Fruit fly (Drosophila melanogaster) whole organism, prepupa: ENCODE measurements around the gene CG42342.
A peak's percentile ranks its signal among the peaks of the same experiment; 100 is the strongest.

Source experiments
- Blimp-1 ChIP-seq: fragments of 200-800 bp; sonication (Bioruptor generic); optimal IDR thresholded peaks from 3 replicates; lab custom pipeline; 2017; ENCODE audit warnings: missing biosample characterization, missing genetic modification characterization, mild to moderate bottlenecking, moderate library complexity, missing genetic modification reagents
- CG10631 ChIP-seq: fragments of 200-800 bp; sonication (Bioruptor generic); optimal IDR thresholded peaks from 2 replicates; lab custom pipeline; 2016; ENCODE audit warnings: missing biosample characterization, missing genetic modification characterization
- CG10669 ChIP-seq: fragments of 200-800 bp; sonication (Bioruptor generic); optimal IDR thresholded peaks from 3 replicates; lab custom pipeline; 2018; ENCODE audit warnings: missing biosample characterization, mild to moderate bottlenecking, missing genetic modification characterization, moderate library complexity
- CG11902 ChIP-seq: fragments of 200-800 bp; sonication (Bioruptor generic); optimal IDR thresholded peaks from 3 replicates; lab custom pipeline; 2016; ENCODE audit warnings: missing biosample characterization, missing genetic modification characterization
- CG15336 ChIP-seq: fragments of 200-800 bp; sonication (Bioruptor generic); IDR thresholded peaks from 2 replicates; pipeline ENCODE4 v1.3.6; 2022; ENCODE audit warnings: missing biosample characterization, missing genetic modification characterization
- CG1621 ChIP-seq: fragments of 200-800 bp; sonication (Bioruptor generic); optimal IDR thresholded peaks from 3 replicates; lab custom pipeline; 2018; ENCODE audit warnings: missing biosample characterization, mild to moderate bottlenecking, missing genetic modification characterization
- CG31627 ChIP-seq: fragments of 200-800 bp; sonication (Bioruptor generic); optimal IDR thresholded peaks from 3 replicates; lab custom pipeline; 2016; ENCODE audit warnings: missing biosample characterization, missing genetic modification characterization
- CG32006 ChIP-seq: fragments of 200-800 bp; sonication (Bioruptor generic); optimal IDR thresholded peaks from 3 replicates; lab custom pipeline; 2017; ENCODE audit warnings: missing biosample characterization, mild to moderate bottlenecking, missing genetic modification characterization
- CG4318 ChIP-seq: fragments of 200-800 bp; sonication (Bioruptor generic); optimal IDR thresholded peaks from 3 replicates; lab custom pipeline; 2017; ENCODE audit warnings: missing biosample characterization, mild to moderate bottlenecking, missing genetic modification characterization
- CG6163 ChIP-seq: fragments of 200-800 bp; sonication (Bioruptor generic); IDR thresholded peaks from 3 replicates; pipeline ENCODE4 v1.3.6; 2022; ENCODE audit warnings: missing biosample characterization, missing genetic modification characterization
- CG6792 ChIP-seq: fragments of 200-800 bp; sonication (Bioruptor generic); optimal IDR thresholded peaks from 3 replicates; lab custom pipeline; 2016; ENCODE audit warnings: missing biosample characterization, missing genetic modification characterization
- CG6854 ChIP-seq: fragments of 200-800 bp; sonication (Bioruptor generic); optimal IDR thresholded peaks from 2 replicates; lab custom pipeline; 2017; ENCODE audit warnings: missing biosample characterization, mild to moderate bottlenecking, missing genetic modification characterization
- CG7368 ChIP-seq: fragments of 200-800 bp; sonication (Bioruptor generic); optimal IDR thresholded peaks from 3 replicates; lab custom pipeline; 2016; ENCODE audit warnings: missing biosample characterization, missing genetic modification characterization
- CG8119 ChIP-seq: fragments of 200-800 bp; sonication (Bioruptor generic); IDR thresholded peaks from 3 replicates; pipeline ENCODE4 v1.3.6; 2022; ENCODE audit warnings: missing biosample characterization, missing genetic modification characterization
- CG8319 ChIP-seq: fragments of 200-800 bp; sonication (Bioruptor generic); optimal IDR thresholded peaks from 3 replicates; lab custom pipeline; 2016; ENCODE audit warnings: missing biosample characterization, missing genetic modification characterization
- Eip78C ChIP-seq: fragments of 200-800 bp; sonication (Bioruptor generic); peaks from one replicate; lab custom pipeline; 2016; ENCODE audit warnings: missing biosample characterization, missing genetic modification characterization
- Eip93F ChIP-seq: fragments of 200-800 bp; sonication (Bioruptor generic); optimal IDR thresholded peaks from 2 replicates; lab custom pipeline; 2016; ENCODE audit warnings: missing biosample characterization, mild to moderate bottlenecking, missing genetic modification characterization
- Ets21C ChIP-seq: fragments of 200-800 bp; sonication (Bioruptor generic); optimal IDR thresholded peaks from 3 replicates; lab custom pipeline; 2016; ENCODE audit warnings: missing biosample characterization, missing genetic modification characterization
- Gug ChIP-seq: fragments of 200-800 bp; sonication (Bioruptor generic); IDR thresholded peaks from 2 replicates; pipeline ENCODE4 v1.3.6; 2022; ENCODE audit warnings: missing biosample characterization, missing genetic modification characterization
- Hr39 ChIP-seq: fragments of 200-800 bp; sonication (Bioruptor generic); optimal IDR thresholded peaks from 2 replicates; lab custom pipeline; 2016; ENCODE audit warnings: missing biosample characterization, missing genetic modification characterization
- Met ChIP-seq: fragments of 200-800 bp; sonication (Bioruptor generic); optimal IDR thresholded peaks from 3 replicates; lab custom pipeline; 2016; ENCODE audit warnings: missing biosample characterization, missing genetic modification characterization
- Smox ChIP-seq: fragments of 200-800 bp; sonication (Bioruptor generic); optimal IDR thresholded peaks from 3 replicates; lab custom pipeline; 2016; ENCODE audit warnings: missing biosample characterization, missing genetic modification characterization
- Sox102F ChIP-seq: fragments of 200-800 bp; sonication (Bioruptor generic); optimal IDR thresholded peaks from 2 replicates; lab custom pipeline; 2016; ENCODE audit warnings: missing biosample characterization, mild to moderate bottlenecking, missing genetic modification characterization
- Sox14 ChIP-seq: fragments of 200-800 bp; sonication (Bioruptor generic); optimal IDR thresholded peaks from 3 replicates; lab custom pipeline; 2016; ENCODE audit warnings: missing biosample characterization, missing genetic modification characterization
- achi ChIP-seq: fragments of 200-800 bp; sonication (Bioruptor generic); optimal IDR thresholded peaks from 3 replicates; lab custom pipeline; 2016; ENCODE audit warnings: missing biosample characterization, missing genetic modification characterization
- cyc ChIP-seq: fragments of 200-800 bp; sonication (Bioruptor generic); optimal IDR thresholded peaks from 3 replicates; lab custom pipeline; 2016; ENCODE audit warnings: missing biosample characterization, missing genetic modification characterization
- dsx ChIP-seq: fragments of 200-800 bp; optimal IDR thresholded peaks from 3 replicates; lab custom pipeline; 2019; ENCODE audit warnings: missing biosample characterization, mild to moderate bottlenecking, missing genetic modification characterization, moderate library complexity; ENCODE audit not compliant: poor library complexity, severe bottlenecking
- esn ChIP-seq: fragments of 200-800 bp; sonication (Bioruptor generic); optimal IDR thresholded peaks from 2 replicates; lab custom pipeline; 2016; ENCODE audit warnings: missing biosample characterization, mild to moderate bottlenecking, missing genetic modification characterization, moderate library complexity
- fkh ChIP-seq: fragments of 200-800 bp; sonication (Bioruptor generic); optimal IDR thresholded peaks from 3 replicates; lab custom pipeline; 2017; ENCODE audit warnings: missing biosample characterization, mild to moderate bottlenecking, missing genetic modification characterization, moderate library complexity
- net ChIP-seq: fragments of 200-800 bp; sonication (Bioruptor generic); optimal IDR thresholded peaks from 3 replicates; lab custom pipeline; 2016; ENCODE audit warnings: missing biosample characterization, missing genetic modification characterization
- salr ChIP-seq, 2 experiments: fragments of 200-800 bp; sonication (Bioruptor generic); optimal IDR thresholded peaks; 3 replicates each; lab custom pipeline; 2016 to 2018; ENCODE audit warnings: missing biosample characterization in 2 of 2, missing genetic modification characterization in 2 of 2, mild to moderate bottlenecking in 1 of 2
- ss ChIP-seq, 2 experiments: fragments of 200-800 bp; sonication (Bioruptor generic); optimal IDR thresholded peaks; 2 replicates in 1 of 2; 3 replicates in 1 of 2; lab custom pipeline; 2017 to 2018; ENCODE audit warnings: mild to moderate bottlenecking in 2 of 2, missing biosample characterization in 2 of 2, missing genetic modification characterization in 2 of 2, moderate library complexity in 1 of 2
- svp ChIP-seq: fragments of 200-800 bp; sonication (Bioruptor generic); peaks from one replicate; lab custom pipeline; 2016; ENCODE audit warnings: missing biosample characterization, missing genetic modification characterization
- topi ChIP-seq: fragments of 200-800 bp; sonication (Bioruptor generic); optimal IDR thresholded peaks from 3 replicates; lab custom pipeline; 2016; ENCODE audit warnings: missing biosample characterization, missing genetic modification characterization
- vri ChIP-seq: fragments of 200-800 bp; sonication (Bioruptor generic); optimal IDR thresholded peaks from 3 replicates; lab custom pipeline; 2016; ENCODE audit warnings: missing biosample characterization, mild to moderate bottlenecking, missing genetic modification characterization

CG42342 gene

dm6 chr3R:16533749-16534304 is 31.3 kb downstream of the CG42342 start:
- TF ChIP-seq salr (GFP tag; optimal IDR thresholded peaks at IDR 0.05; lab: Kevin White, UChicago), result no peak
- TF ChIP-seq achi (GFP tag; lab: Kevin White, UChicago), result no peak
- peak in 1 of 2 experiments; percentile 21 for TF ChIP-seq ss (GFP tag; optimal IDR thresholded peaks at IDR 0.05; lab: Kevin White, UChicago)
- no peak for TF ChIP-seq Sox14 (GFP tag; lab: Kevin White, UChicago)
- no peak for TF ChIP-seq Gug (GFP tag; lab: Robert Waterston, UW)
- TF ChIP-seq CG8119 (GFP tag; lab: Robert Waterston, UW), result no peak
- TF ChIP-seq CG8319, result no peak
- TF ChIP-seq topi (GFP tag; lab: Kevin White, UChicago), result no peak
- TF ChIP-seq CG6854 (GFP tag; lab: Kevin White, UChicago), result no peak
- no peak for TF ChIP-seq CG32006 (GFP tag; lab: Kevin White, UChicago)
- TF ChIP-seq dsx (GFP tag; lab: Kevin White, UChicago), result peak; percentile 43
- no peak for TF ChIP-seq vri (GFP tag; lab: Kevin White, UChicago)
- peak; percentile 20 for TF ChIP-seq svp
- no peak for TF ChIP-seq cyc
- no peak for TF ChIP-seq CG10631 (GFP tag; lab: Kevin White, UChicago)
- TF ChIP-seq CG1621 (tag; lab: Kevin White, UChicago), result peak; percentile 27
- TF ChIP-seq CG4318 (GFP tag; lab: Kevin White, UChicago), result no peak
- no peak for TF ChIP-seq Smox (GFP tag; lab: Kevin White, UChicago)
- no peak for TF ChIP-seq CG31627 (GFP tag; lab: Kevin White, UChicago)
- TF ChIP-seq fkh (GFP tag; lab: Kevin White, UChicago), result no peak

dm6 chr3R:16537307-16537706 is 34.7 kb downstream of the CG42342 start:
- TF ChIP-seq Eip78C (GFP tag; lab: Kevin White, UChicago) (no peak), fkh (GFP tag; lab: Kevin White, UChicago) (no peak), Gug (GFP tag; lab: Robert Waterston, UW) (no peak), Met (no peak), Hr39 (GFP tag; lab: Kevin White, UChicago) (no peak), svp (no peak), esn (GFP tag; lab: Kevin White, UChicago) (no peak), CG31627 (GFP tag; lab: Kevin White, UChicago) (no peak), CG6163 (GFP tag; lab: Robert Waterston, UW) (no peak), CG10631 (GFP tag; lab: Kevin White, UChicago) (no peak), Ets21C (GFP tag; lab: Kevin White, UChicago) (no peak), CG7368 (GFP tag; lab: Kevin White, UChicago) (no peak), cyc (no peak), Sox102F (GFP tag; lab: Kevin White, UChicago) (no peak), CG15336 (no peak), CG6792 (no peak), Eip93F (GFP tag; lab: Kevin White, UChicago) (no peak), CG10669 (no peak)

dm6 chr3R:16538862-16539437 is 36.4 kb downstream of the CG42342 start:
- TF ChIP-seq CG4318 (GFP tag; lab: Kevin White, UChicago) (no peak), Ets21C (GFP tag; lab: Kevin White, UChicago) (no peak), CG32006 (GFP tag; lab: Kevin White, UChicago) (no peak), CG11902 (no peak), Blimp-1 (GFP tag; lab: Kevin White, UChicago) (no peak), CG15336 (no peak)
- TF ChIP-seq, all 60 proteins: peak for 0

- TF ChIP-seq CG11902, result no peak
- peak; percentile 93 for TF ChIP-seq dsx (GFP tag; lab: Kevin White, UChicago)
- TF ChIP-seq net (GFP tag; lab: Kevin White, UChicago), result no peak
- no peak for TF ChIP-seq fkh (GFP tag; lab: Kevin White, UChicago)
These were observed 38.7 kb downstream of the CG42342 start for dm6 chr3R:16541293-16541692.
